Fruit fly (Drosophila melanogaster) S2 (cell line): Measurements from ENCODE around the gene TwdlD.

Experiments
- CG8478 ChIP-seq: fragments of >200 bp; optimal IDR thresholded peaks from 2 replicates; lab custom pipeline; 2018
- CTCF ChIP-seq, 2 experiments: fragments of >200 bp; optimal IDR thresholded peaks; 2 replicates each; lab custom pipeline; 2018

DNA sequence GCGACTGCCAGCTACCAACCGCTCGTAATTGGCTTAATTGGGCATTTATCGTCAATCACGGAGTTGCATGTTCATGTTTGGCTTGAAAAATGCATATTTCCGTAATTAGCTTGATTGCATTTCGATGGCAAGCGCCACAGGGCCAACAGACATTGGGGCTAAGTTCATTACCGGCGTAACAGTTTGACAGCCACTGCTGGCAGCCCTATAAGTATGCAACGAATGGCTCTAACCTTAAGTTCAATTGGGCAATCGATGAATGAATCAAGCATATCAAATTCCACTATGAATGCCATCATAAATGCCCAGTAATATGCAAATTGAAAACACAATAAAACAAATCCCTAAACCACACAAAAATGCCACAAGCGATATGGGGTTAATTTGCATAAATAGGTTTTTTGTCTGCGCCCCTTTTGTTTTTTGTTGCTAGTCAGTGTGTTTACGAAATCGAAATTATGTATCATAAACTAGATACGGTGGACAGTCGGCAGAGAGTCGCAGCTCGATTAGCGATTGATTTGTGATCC lies 15.7 kb downstream of the TwdlD start:
- TF ChIP-seq CG8478 (lab: Kevin White, UChicago), result no peak
- TF ChIP-seq CTCF (optimal IDR thresholded peaks at IDR 0.05; lab: Kevin White, UChicago), result no peak
